Worm (Caenorhabditis elegans) whole organism, L1 larva: ENCODE results near the gene madf-11.
A peak's percentile ranks its signal among the peaks of the same experiment; 100 is the strongest.

ENCODE experiments used
- C04F5.9 ChIP-seq: sonication (generic microtip); optimal IDR thresholded peaks from 2 replicates; lab custom pipeline; 2016; ENCODE audit warnings: missing genetic modification characterization, missing compliant biosample characterization
- C16A3.4 ChIP-seq: fragments of 150-350 bp; optimal IDR thresholded peaks from 2 replicates; lab custom pipeline; 2014; ENCODE audit warnings: missing biosample characterization, missing genetic modification characterization
- Y116A8C.19 ChIP-seq: sonication (generic microtip); optimal IDR thresholded peaks from 2 replicates; lab custom pipeline; 2016; ENCODE audit warnings: missing compliant biosample characterization, missing genetic modification characterization, borderline replicate concordance
- aha-1 ChIP-seq: fragments of 150-350 bp; optimal IDR thresholded peaks from 2 replicates; lab custom pipeline; 2014; ENCODE audit warnings: missing biosample characterization, missing genetic modification characterization
- alr-1 ChIP-seq: fragments of 200-800 bp; sonication (Bioruptor generic); optimal IDR thresholded peaks from 2 replicates; lab custom pipeline; 2018; ENCODE audit warnings: borderline replicate concordance, mild to moderate bottlenecking, missing genetic modification characterization, missing compliant biosample characterization
- aly-2 ChIP-seq: fragments of 150-350 bp; optimal IDR thresholded peaks from 2 replicates; lab custom pipeline; 2014; ENCODE audit warnings: missing biosample characterization, missing genetic modification characterization
- ama-1 ChIP-seq: fragments of 150-350 bp; optimal IDR thresholded peaks from 2 replicates; lab custom pipeline; 2014
- blmp-1 ChIP-seq: fragments of 150-350 bp; optimal IDR thresholded peaks from 2 replicates; lab custom pipeline; 2014; ENCODE audit warnings: missing biosample characterization, missing genetic modification characterization
- ceh-63 ChIP-seq: fragments of 200-800 bp; sonication (Bioruptor generic); optimal IDR thresholded peaks from 2 replicates; lab custom pipeline; 2018; ENCODE audit warnings: mild to moderate bottlenecking, missing genetic modification characterization, missing compliant biosample characterization
- ceh-8 ChIP-seq: fragments of 200-800 bp; sonication (Bioruptor generic); optimal IDR thresholded peaks from 2 replicates; lab custom pipeline; 2018; ENCODE audit warnings: mild to moderate bottlenecking, missing genetic modification characterization, moderate library complexity, missing compliant biosample characterization
- ceh-88 ChIP-seq: fragments of 200-800 bp; sonication (Bioruptor generic); IDR thresholded peaks from 2 replicates; pipeline ENCODE4 v1.3.6; 2022; ENCODE audit warnings: missing genetic modification characterization, missing compliant biosample characterization
- ceh-90 ChIP-seq: sonication (generic microtip); optimal IDR thresholded peaks from 2 replicates; lab custom pipeline; 2016; ENCODE audit warnings: missing genetic modification characterization, missing compliant biosample characterization
- dpl-1 ChIP-seq, 3 experiments: fragments of 150-350 bp in 2 of 3; sonication (generic microtip) in 1 of 3; optimal IDR thresholded peaks; 2 replicates each; lab custom pipeline; 2014 to 2017; ENCODE audit warnings: missing biosample characterization in 3 of 3, missing genetic modification characterization in 3 of 3, missing genetic modification reagents in 3 of 3
- efl-1 ChIP-seq, 4 experiments: fragments of 150-350 bp; optimal IDR thresholded peaks in 3 of 4; peaks in 1 of 4; 1 replicate in 1 of 4; 2 replicates in 3 of 4; lab custom pipeline; 2014; ENCODE audit warnings: missing biosample characterization in 2 of 4, missing genetic modification characterization in 2 of 4, missing genetic modification reagents in 2 of 4
- egl-27 ChIP-seq, 2 experiments: fragments of 150-350 bp in 1 of 2; sonication (generic microtip); optimal IDR thresholded peaks; 3 replicates each; lab custom pipeline; 2017 to 2018; ENCODE audit warnings: missing biosample characterization in 2 of 2, missing genetic modification characterization in 2 of 2, missing genetic modification reagents in 2 of 2
- elt-3 ChIP-seq, 6 experiments: fragments of 150-350 bp in 1 of 6; sonication (generic microtip); optimal IDR thresholded peaks; 2 replicates each; lab custom pipeline; 2017 to 2018; ENCODE audit warnings: missing biosample characterization in 6 of 6, missing genetic modification characterization in 6 of 6, inconsistent platforms in 1 of 6
- fos-1 ChIP-seq: fragments of 150-350 bp; optimal IDR thresholded peaks from 2 replicates; lab custom pipeline; 2014; ENCODE audit warnings: missing biosample characterization, missing genetic modification characterization
- hlh-4 ChIP-seq: sonication (generic microtip); optimal IDR thresholded peaks from 2 replicates; lab custom pipeline; 2016; ENCODE audit warnings: mild to moderate bottlenecking, missing genetic modification characterization, missing compliant biosample characterization
- irx-1 ChIP-seq: sonication (generic microtip); optimal IDR thresholded peaks from 2 replicates; lab custom pipeline; 2016; ENCODE audit warnings: missing genetic modification characterization, missing compliant biosample characterization
- isw-1 ChIP-seq: fragments of 200-800 bp; sonication (Bioruptor generic); IDR thresholded peaks from 2 replicates; pipeline ENCODE4 v1.3.6; 2022; ENCODE audit warnings: missing genetic modification characterization, missing compliant biosample characterization
- lin-13 ChIP-seq: fragments of 150-350 bp; optimal IDR thresholded peaks from 2 replicates; lab custom pipeline; 2014; ENCODE audit warnings: missing biosample characterization, missing genetic modification reagents, missing genetic modification characterization
- lin-15B ChIP-seq: fragments of 150-350 bp; sonication (generic microtip); optimal IDR thresholded peaks from 3 replicates; lab custom pipeline; 2014; ENCODE audit warnings: missing biosample characterization, missing genetic modification characterization
- lsy-2 ChIP-seq, 2 experiments: fragments of 150-350 bp; optimal IDR thresholded peaks; 2 replicates each; lab custom pipeline; 2014; ENCODE audit warnings: missing biosample characterization in 2 of 2, missing genetic modification characterization in 2 of 2
- mab-9 ChIP-seq: fragments of 200-800 bp; sonication (Bioruptor generic); IDR thresholded peaks from 2 replicates; pipeline ENCODE4 v1.3.6; 2022; ENCODE audit warnings: missing genetic modification reagents, missing genetic modification characterization, missing compliant biosample characterization
- mdl-1 ChIP-seq, 2 experiments: fragments of 150-350 bp; optimal IDR thresholded peaks; 2 replicates each; lab custom pipeline; 2014 to 2017; ENCODE audit warnings: missing biosample characterization in 2 of 2, missing genetic modification characterization in 2 of 2, inconsistent platforms in 1 of 2
- mep-1 ChIP-seq: fragments of 150-350 bp; optimal IDR thresholded peaks from 2 replicates; lab custom pipeline; 2014; ENCODE audit warnings: missing biosample characterization, missing genetic modification characterization
- nhr-11 ChIP-seq: fragments of 150-350 bp; optimal IDR thresholded peaks from 2 replicates; lab custom pipeline; 2014; ENCODE audit warnings: missing biosample characterization, missing genetic modification characterization
- nhr-19 ChIP-seq: fragments of 200-800 bp; sonication (Bioruptor generic); conservative IDR thresholded peaks from 2 replicates; pipeline ENCODE4 v1.3.6; 2022; ENCODE audit warnings: missing genetic modification characterization, missing compliant biosample characterization
- nhr-20 ChIP-seq: sonication (generic microtip); optimal IDR thresholded peaks from 2 replicates; lab custom pipeline; 2016; ENCODE audit warnings: mild to moderate bottlenecking, missing genetic modification characterization, missing compliant biosample characterization
- nhr-237 ChIP-seq: fragments of 150-350 bp; optimal IDR thresholded peaks from 2 replicates; lab custom pipeline; 2014; ENCODE audit warnings: missing biosample characterization, missing genetic modification characterization
- nhr-28 ChIP-seq: fragments of 150-350 bp; optimal IDR thresholded peaks from 2 replicates; lab custom pipeline; 2014; ENCODE audit warnings: missing biosample characterization, missing genetic modification characterization
- nhr-71 ChIP-seq: sonication (generic microtip); optimal IDR thresholded peaks from 2 replicates; lab custom pipeline; 2016; ENCODE audit warnings: mild to moderate bottlenecking, missing genetic modification characterization, moderate library complexity, missing compliant biosample characterization
- nhr-77 ChIP-seq: fragments of 150-350 bp; optimal IDR thresholded peaks from 2 replicates; lab custom pipeline; 2014; ENCODE audit warnings: missing biosample characterization, missing genetic modification characterization
- nhr-84 ChIP-seq: sonication (generic microtip); optimal IDR thresholded peaks from 2 replicates; lab custom pipeline; 2017; ENCODE audit warnings: missing biosample characterization, missing genetic modification characterization
- nhr-85 ChIP-seq: sonication (generic microtip); peaks from one replicate; lab custom pipeline; 2016; ENCODE audit warnings: missing genetic modification characterization, inconsistent platforms, missing compliant biosample characterization
- pax-3 ChIP-seq: fragments of 200-800 bp; sonication (Bioruptor generic); optimal IDR thresholded peaks from 2 replicates; lab custom pipeline; 2018; ENCODE audit warnings: mild to moderate bottlenecking, missing genetic modification characterization, moderate library complexity, missing compliant biosample characterization
- pqm-1 ChIP-seq: sonication (generic microtip); optimal IDR thresholded peaks from 3 replicates; lab custom pipeline; 2017; ENCODE audit warnings: missing biosample characterization, missing genetic modification characterization
- rnt-1 ChIP-seq: sonication (generic microtip); optimal IDR thresholded peaks from 2 replicates; lab custom pipeline; 2016; ENCODE audit warnings: mild to moderate bottlenecking, missing genetic modification characterization, moderate library complexity, missing compliant biosample characterization
- skn-1 ChIP-seq: fragments of 150-350 bp; optimal IDR thresholded peaks from 2 replicates; lab custom pipeline; 2014; ENCODE audit warnings: missing biosample characterization, missing genetic modification characterization
- snpc-4 ChIP-seq: fragments of 150-350 bp; optimal IDR thresholded peaks from 2 replicates; lab custom pipeline; 2014; ENCODE audit warnings: missing biosample characterization, missing genetic modification characterization
- snu-23 ChIP-seq: sonication (generic microtip); optimal IDR thresholded peaks from 2 replicates; lab custom pipeline; 2016; ENCODE audit warnings: missing genetic modification characterization, missing compliant biosample characterization
- sox-4 ChIP-seq: sonication (generic microtip); optimal IDR thresholded peaks from 2 replicates; lab custom pipeline; 2016; ENCODE audit warnings: missing genetic modification characterization, missing compliant biosample characterization
- sup-37 ChIP-seq: fragments of 200-800 bp; sonication (Bioruptor generic); optimal IDR thresholded peaks from 2 replicates; lab custom pipeline; 2018; ENCODE audit warnings: mild to moderate bottlenecking, missing genetic modification characterization, missing compliant biosample characterization
- swsn-7 ChIP-seq: sonication (generic microtip); optimal IDR thresholded peaks from 2 replicates; lab custom pipeline; 2016; ENCODE audit warnings: missing genetic modification characterization, missing compliant biosample characterization
- tbx-2 ChIP-seq: sonication (generic microtip); optimal IDR thresholded peaks from 2 replicates; lab custom pipeline; 2016; ENCODE audit warnings: missing genetic modification characterization, missing compliant biosample characterization
- unc-130 ChIP-seq: fragments of 150-350 bp; optimal IDR thresholded peaks from 2 replicates; lab custom pipeline; 2017; ENCODE audit warnings: missing biosample characterization, missing genetic modification characterization, inconsistent platforms
- unc-62 ChIP-seq: fragments of 150-350 bp; optimal IDR thresholded peaks from 2 replicates; lab custom pipeline; 2014; ENCODE audit warnings: missing biosample characterization, missing genetic modification reagents, missing genetic modification characterization
- unc-86 ChIP-seq: sonication (generic microtip); optimal IDR thresholded peaks from 2 replicates; lab custom pipeline; 2016; ENCODE audit warnings: missing genetic modification characterization, missing compliant biosample characterization
- unc-98 ChIP-seq: fragments of 200-800 bp; sonication (Bioruptor generic); IDR thresholded peaks from 2 replicates; pipeline ENCODE4 v1.3.6; 2022; ENCODE audit warnings: missing genetic modification characterization, missing compliant biosample characterization
- vab-15 ChIP-seq: sonication (generic microtip); optimal IDR thresholded peaks from 2 replicates; lab custom pipeline; 2017; ENCODE audit warnings: missing genotype, mild to moderate bottlenecking, missing genetic modification characterization, missing compliant biosample characterization
- xbp-1 ChIP-seq: sonication (generic microtip); optimal IDR thresholded peaks from 2 replicates; lab custom pipeline; 2016; ENCODE audit warnings: missing genetic modification characterization, missing compliant biosample characterization
- zag-1 ChIP-seq: fragments of 150-350 bp; optimal IDR thresholded peaks from 2 replicates; lab custom pipeline; 2014; ENCODE audit warnings: missing biosample characterization, missing genetic modification characterization
- zip-4 ChIP-seq: fragments of 200-800 bp; sonication (Bioruptor generic); optimal IDR thresholded peaks from 2 replicates; lab custom pipeline; 2018; ENCODE audit warnings: mild to moderate bottlenecking, missing genetic modification characterization, moderate library complexity, missing compliant biosample characterization
- ztf-11 ChIP-seq, 2 experiments: sonication (generic microtip); optimal IDR thresholded peaks; 2 replicates each; lab custom pipeline; 2016 to 2017; ENCODE audit warnings: missing genetic modification characterization in 2 of 2, missing biosample characterization in 1 of 2, missing compliant biosample characterization in 1 of 2
- ztf-4 ChIP-seq: fragments of 150-350 bp; optimal IDR thresholded peaks from 2 replicates; lab custom pipeline; 2014; ENCODE audit warnings: missing biosample characterization, missing genetic modification characterization

madf-11 gene

DNA sequence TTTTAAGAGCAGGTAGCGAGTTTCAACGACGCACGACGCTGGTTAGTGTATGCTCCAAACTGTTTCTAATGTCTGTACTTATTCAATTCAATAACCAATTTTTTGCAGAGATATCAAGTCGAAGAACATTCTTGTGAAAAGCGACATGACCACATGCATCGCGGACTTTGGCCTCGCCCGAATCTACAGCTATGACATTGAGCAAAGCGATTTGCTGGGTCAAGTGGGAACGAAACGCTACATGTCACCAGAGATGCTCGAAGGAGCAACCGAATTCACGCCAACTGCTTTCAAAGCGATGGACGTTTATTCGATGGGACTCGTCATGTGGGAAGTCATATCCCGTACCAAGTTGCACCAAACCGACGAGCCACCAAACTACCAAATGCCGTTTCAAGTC lies 27.1 kb upstream of the madf-11 start:
- TF ChIP-seq ztf-11 (tag; optimal IDR thresholded peaks at IDR 0.05; lab: Kevin White, UChicago), result no peak
- TF ChIP-seq unc-98 (GFP tag; lab: Robert Waterston, UW), result no peak
- no peak; the same call in 1 of the 2 replicates for TF ChIP-seq nhr-19 (GFP tag; lab: Robert Waterston, UW)
- TF ChIP-seq elt-3 (tag; optimal IDR thresholded peaks at IDR 0.05; lab: Kevin White, UChicago), result no peak
- TF ChIP-seq alr-1 (tag; lab: Kevin White, UChicago), result no peak
- TF ChIP-seq vab-15 (tag; lab: Kevin White, UChicago), result no peak
- TF ChIP-seq nhr-20 (tag; lab: Kevin White, UChicago), result no peak
- TF ChIP-seq efl-1 (optimal IDR thresholded peaks at IDR 0.05; lab: Kevin White, UChicago), result no peak
- TF ChIP-seq efl-1 (GFP tag; optimal IDR thresholded peaks at IDR 0.05 in 1 of 2; lab: Kevin White, UChicago), result peak in 1 of 2 experiments; percentile 72
- TF ChIP-seq lin-15B (tag; lab: Kevin White, UChicago), result no peak
- TF ChIP-seq ceh-63 (GFP tag; lab: Kevin White, UChicago), result no peak
- TF ChIP-seq unc-86 (tag; lab: Kevin White, UChicago), result no peak
- TF ChIP-seq nhr-237 (tag; lab: Kevin White, UChicago), result no peak
- no peak for TF ChIP-seq aha-1 (tag; lab: Kevin White, UChicago)
- TF ChIP-seq nhr-28, result no peak
- peak; percentile 48 for TF ChIP-seq rnt-1 (tag; lab: Kevin White, UChicago)
- TF ChIP-seq sox-4 (tag; lab: Kevin White, UChicago), result no peak
- TF ChIP-seq mdl-1 (tag; optimal IDR thresholded peaks at IDR 0.05; lab: Kevin White, UChicago), result no peak
- no peak for TF ChIP-seq zag-1 (tag; lab: Kevin White, UChicago)
- no peak for TF ChIP-seq aly-2 (tag; lab: Kevin White, UChicago)
- TF ChIP-seq irx-1, result no peak
- TF ChIP-seq blmp-1, result no peak
- no peak for TF ChIP-seq tbx-2
- no peak for TF ChIP-seq nhr-85 (tag; lab: Kevin White, UChicago)
- no peak for TF ChIP-seq unc-62 (GFP tag; lab: Kevin White, UChicago)
- no peak for TF ChIP-seq nhr-84
- TF ChIP-seq Y116A8C.19 (tag; lab: Kevin White, UChicago), result no peak
- no peak for TF ChIP-seq C04F5.9 (tag; lab: Kevin White, UChicago)
- peak; percentile 42 for TF ChIP-seq nhr-71 (tag; lab: Kevin White, UChicago)
- no peak for TF ChIP-seq nhr-11
- TF ChIP-seq snu-23, result peak; percentile 2
- TF ChIP-seq mep-1 (tag; lab: Kevin White, UChicago), result no peak
- TF ChIP-seq ama-1 (lab: Kevin White, UChicago), result no peak
- no peak for TF ChIP-seq hlh-4 (tag; lab: Kevin White, UChicago)
- TF ChIP-seq nhr-77 (tag; lab: Kevin White, UChicago), result no peak
- no peak for TF ChIP-seq ceh-90 (tag; lab: Kevin White, UChicago)
- no peak for TF ChIP-seq swsn-7 (tag; lab: Kevin White, UChicago)
- TF ChIP-seq ceh-8 (GFP tag; lab: Kevin White, UChicago), result no peak
- TF ChIP-seq egl-27 (tag; optimal IDR thresholded peaks at IDR 0.05; lab: Kevin White, UChicago), result no peak
- no peak for TF ChIP-seq pqm-1
- no peak for TF ChIP-seq dpl-1 (GFP tag; optimal IDR thresholded peaks at IDR 0.05; lab: Kevin White, UChicago)
- TF ChIP-seq ztf-4 (tag; lab: Kevin White, UChicago), result no peak
- no peak for TF ChIP-seq isw-1 (GFP tag; lab: Robert Waterston, UW)
- TF ChIP-seq sup-37 (GFP tag; lab: Kevin White, UChicago), result no peak
- no peak for TF ChIP-seq fos-1
- TF ChIP-seq mab-9, result no peak
- TF ChIP-seq ceh-88 (GFP tag; lab: Robert Waterston, UW), result no peak
- no peak for TF ChIP-seq snpc-4 (tag; lab: Kevin White, UChicago)
- no peak for TF ChIP-seq pax-3 (tag; lab: Kevin White, UChicago)
- TF ChIP-seq xbp-1 (tag; lab: Kevin White, UChicago), result no peak
- no peak for TF ChIP-seq lin-13 (GFP tag; lab: Kevin White, UChicago)
- no peak for TF ChIP-seq skn-1 (tag; lab: Kevin White, UChicago)
- no peak for TF ChIP-seq zip-4
- TF ChIP-seq unc-130 (tag; lab: Kevin White, UChicago), result peak; percentile 63
- TF ChIP-seq C16A3.4, result no peak
- peak in 1 of 2 experiments; percentile 21 for TF ChIP-seq lsy-2 (tag; optimal IDR thresholded peaks at IDR 0.05; lab: Kevin White, UChicago)
